Worm (Caenorhabditis elegans) whole organism, L1 larva: ENCODE data around the gene rnh-2.
A peak's percentile ranks its signal among the peaks of the same experiment; 100 is the strongest.

ENCODE experiments used
- aha-1 ChIP-seq: fragments of 150-350 bp; optimal IDR thresholded peaks from 2 replicates; lab custom pipeline; 2014; ENCODE audit warnings: missing biosample characterization, missing genetic modification characterization
- ceh-88 ChIP-seq: fragments of 200-800 bp; sonication (Bioruptor generic); IDR thresholded peaks from 2 replicates; pipeline ENCODE4 v1.3.6; 2022; ENCODE audit warnings: missing genetic modification characterization, missing compliant biosample characterization
- ces-1 ChIP-seq: fragments of 150-350 bp; optimal IDR thresholded peaks from 2 replicates; lab custom pipeline; 2014; ENCODE audit warnings: missing biosample characterization, missing genetic modification reagents, missing genetic modification characterization
- efl-1 ChIP-seq, 4 experiments: fragments of 150-350 bp; optimal IDR thresholded peaks in 3 of 4; peaks in 1 of 4; 1 replicate in 1 of 4; 2 replicates in 3 of 4; lab custom pipeline; 2014; ENCODE audit warnings: missing biosample characterization in 2 of 4, missing genetic modification characterization in 2 of 4, missing genetic modification reagents in 2 of 4
- elt-2 ChIP-seq: sonication (generic microtip); optimal IDR thresholded peaks from 2 replicates; lab custom pipeline; 2016; ENCODE audit warnings: missing genetic modification characterization, mild to moderate bottlenecking, inconsistent platforms, missing compliant biosample characterization, missing genetic modification reagents
- fkh-10 ChIP-seq: sonication (generic microtip); optimal IDR thresholded peaks from 2 replicates; lab custom pipeline; 2017; ENCODE audit warnings: missing biosample characterization, missing genetic modification reagents, missing genetic modification characterization
- grh-1 ChIP-seq: fragments of 200-800 bp; sonication (Bioruptor generic); IDR thresholded peaks from 2 replicates; pipeline ENCODE4 v1.3.6; 2022; ENCODE audit warnings: missing genetic modification reagents, missing genetic modification characterization, missing compliant biosample characterization
- rnt-1 ChIP-seq: sonication (generic microtip); optimal IDR thresholded peaks from 2 replicates; lab custom pipeline; 2016; ENCODE audit warnings: mild to moderate bottlenecking, missing genetic modification characterization, moderate library complexity, missing compliant biosample characterization
- snpc-4 ChIP-seq: fragments of 150-350 bp; optimal IDR thresholded peaks from 2 replicates; lab custom pipeline; 2014; ENCODE audit warnings: missing biosample characterization, missing genetic modification characterization
- unc-130 ChIP-seq: fragments of 150-350 bp; optimal IDR thresholded peaks from 2 replicates; lab custom pipeline; 2017; ENCODE audit warnings: missing biosample characterization, missing genetic modification characterization, inconsistent platforms
- unc-62 ChIP-seq: fragments of 150-350 bp; optimal IDR thresholded peaks from 2 replicates; lab custom pipeline; 2014; ENCODE audit warnings: missing biosample characterization, missing genetic modification reagents, missing genetic modification characterization
- zip-4 ChIP-seq: fragments of 200-800 bp; sonication (Bioruptor generic); optimal IDR thresholded peaks from 2 replicates; lab custom pipeline; 2018; ENCODE audit warnings: mild to moderate bottlenecking, missing genetic modification characterization, moderate library complexity, missing compliant biosample characterization

DNA sequence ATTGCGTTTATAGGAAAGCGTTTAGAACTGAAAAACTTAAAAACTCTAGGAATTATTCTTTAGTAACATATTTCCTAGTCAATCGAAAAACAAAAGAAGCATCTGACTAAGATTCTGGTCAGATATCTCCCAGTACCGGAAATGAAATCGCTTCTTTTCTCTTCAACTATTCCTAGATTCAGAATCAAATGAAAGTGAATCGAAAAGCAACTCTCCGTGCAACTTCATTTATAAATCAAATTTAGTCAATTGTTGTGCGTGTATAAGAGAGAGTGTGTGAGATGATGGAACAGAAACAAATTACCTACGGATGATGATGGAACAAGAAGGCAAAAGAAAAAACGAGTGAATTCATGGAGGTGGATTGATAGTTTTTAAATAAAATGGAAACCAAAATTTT lies 42.2 kb downstream of the rnh-2 start:
- TF ChIP-seq fkh-10 (GFP tag; lab: Kevin White, UChicago) = peak; percentile 98
- TF ChIP-seq aha-1 (tag; lab: Kevin White, UChicago) = no peak
- no peak for TF ChIP-seq ceh-88
- TF ChIP-seq elt-2 (tag; lab: Kevin White, UChicago) = no peak
- no peak for TF ChIP-seq unc-62
- TF ChIP-seq zip-4 = no peak
- TF ChIP-seq efl-1 (optimal IDR thresholded peaks at IDR 0.05; lab: Kevin White, UChicago) = no peak
- TF ChIP-seq efl-1 (GFP tag; optimal IDR thresholded peaks at IDR 0.05 in 1 of 2; lab: Kevin White, UChicago) = no peak
- no peak for TF ChIP-seq snpc-4 (tag; lab: Kevin White, UChicago)
- no peak for TF ChIP-seq grh-1 (GFP tag; lab: Robert Waterston, UW)
- peak; percentile 43 for TF ChIP-seq ces-1 (GFP tag; lab: Kevin White, UChicago)
- no peak for TF ChIP-seq unc-130 (tag; lab: Kevin White, UChicago)
- TF ChIP-seq rnt-1 (tag; lab: Kevin White, UChicago) = no peak
